Fruit fly (Drosophila melanogaster) whole organism, embryonic: ENCODE results near the gene Jhbp16.
A peak's percentile ranks its signal among the peaks of the same experiment; 100 is the strongest.

Experiments
- ATbp ChIP-seq: fragments of 200-800 bp; sonication (Bioruptor generic); optimal IDR thresholded peaks from 2 replicates; lab custom pipeline; 2017; ENCODE audit warnings: missing biosample characterization, mild to moderate bottlenecking, missing genetic modification characterization, missing genetic modification reagents
- BEAF-32 ChIP-seq: fragments of 200-800 bp; sonication (Bioruptor generic); optimal IDR thresholded peaks from 3 replicates; lab custom pipeline; 2017; ENCODE audit warnings: missing biosample characterization, missing genetic modification characterization, mild to moderate bottlenecking, moderate library complexity, missing genetic modification reagents
- CG10462 ChIP-seq: fragments of 200-800 bp; sonication (Bioruptor generic); optimal IDR thresholded peaks from 2 replicates; lab custom pipeline; 2016; ENCODE audit warnings: missing biosample characterization, missing genetic modification characterization
- CG10565 ChIP-seq: fragments of 200-800 bp; sonication (Bioruptor generic); optimal IDR thresholded peaks from 3 replicates; lab custom pipeline; 2016; ENCODE audit warnings: missing biosample characterization, mild to moderate bottlenecking, missing genetic modification characterization
- CG10959 ChIP-seq: fragments of 200-800 bp; sonication (Bioruptor generic); IDR thresholded peaks from 2 replicates; pipeline ENCODE4 v1.3.6; 2022; ENCODE audit warnings: missing biosample characterization, missing genetic modification characterization
- CG10979 ChIP-seq: fragments of 200-800 bp; sonication (Bioruptor generic); optimal IDR thresholded peaks from 2 replicates; lab custom pipeline; 2018; ENCODE audit warnings: missing biosample characterization, mild to moderate bottlenecking, missing genetic modification characterization, moderate library complexity
- CG12744 ChIP-seq: fragments of 200-800 bp; sonication (Bioruptor generic); optimal IDR thresholded peaks from 2 replicates; lab custom pipeline; 2016; ENCODE audit warnings: missing biosample characterization, missing genetic modification characterization
- CG14965 ChIP-seq: fragments of 200-800 bp; sonication (Bioruptor generic); optimal IDR thresholded peaks from 2 replicates; lab custom pipeline; 2016; ENCODE audit warnings: missing biosample characterization, missing genetic modification characterization, borderline replicate concordance
- CG15696 ChIP-seq: fragments of 200-800 bp; sonication (Bioruptor generic); optimal IDR thresholded peaks from 2 replicates; lab custom pipeline; 2019; ENCODE audit warnings: missing biosample characterization, mild to moderate bottlenecking, missing genetic modification characterization, moderate library complexity
- CG17829 ChIP-seq: fragments of 200-800 bp; optimal IDR thresholded peaks from 2 replicates; lab custom pipeline; 2019; ENCODE audit warnings: missing biosample characterization, mild to moderate bottlenecking, missing genetic modification characterization, moderate library complexity
- CG1792 ChIP-seq: fragments of 200-800 bp; sonication (Bioruptor generic); optimal IDR thresholded peaks from 2 replicates; lab custom pipeline; 2016; ENCODE audit warnings: missing biosample characterization, missing genetic modification characterization
- CG2129 ChIP-seq: fragments of 200-800 bp; sonication (Bioruptor generic); IDR thresholded peaks from 2 replicates; pipeline ENCODE4 v1.3.6; 2022; ENCODE audit warnings: missing biosample characterization, missing genetic modification characterization; ENCODE audit not compliant: partially characterized antibody
- CG31365 ChIP-seq: fragments of 200-800 bp; sonication (Bioruptor generic); optimal IDR thresholded peaks from 2 replicates; lab custom pipeline; 2018; ENCODE audit warnings: missing biosample characterization, mild to moderate bottlenecking, missing genetic modification characterization
- CG3995 ChIP-seq: fragments of 200-800 bp; sonication (Bioruptor generic); optimal IDR thresholded peaks from 3 replicates; lab custom pipeline; 2016; ENCODE audit warnings: missing biosample characterization, missing genetic modification characterization
- CG6254 ChIP-seq: fragments of 200-800 bp; sonication (Bioruptor generic); optimal IDR thresholded peaks from 3 replicates; lab custom pipeline; 2017; ENCODE audit warnings: mild to moderate bottlenecking, missing biosample characterization, missing genetic modification reagents, missing genetic modification characterization
- CG6272 ChIP-seq: fragments of 200-800 bp; sonication (Bioruptor generic); IDR thresholded peaks from 2 replicates; pipeline ENCODE4 v1.3.6; 2022; ENCODE audit warnings: missing biosample characterization, missing genetic modification characterization
- CG8089 ChIP-seq: fragments of 200-800 bp; sonication (Bioruptor generic); optimal IDR thresholded peaks from 3 replicates; lab custom pipeline; 2016; ENCODE audit warnings: missing biosample characterization, missing genetic modification characterization
- CG8281 ChIP-seq: fragments of 200-800 bp; sonication (Bioruptor generic); optimal IDR thresholded peaks from 2 replicates; lab custom pipeline; 2018; ENCODE audit warnings: missing biosample characterization, mild to moderate bottlenecking, missing genetic modification characterization, moderate library complexity
- CG8478 ChIP-seq: fragments of >200 bp; optimal IDR thresholded peaks from 2 replicates; lab custom pipeline; 2018
- CG8944 ChIP-seq: fragments of 200-800 bp; sonication (Bioruptor generic); optimal IDR thresholded peaks from 3 replicates; lab custom pipeline; 2016; ENCODE audit warnings: missing biosample characterization, missing genetic modification characterization
- CG9437 ChIP-seq: fragments of 200-800 bp; sonication (Bioruptor generic); optimal IDR thresholded peaks from 2 replicates; lab custom pipeline; 2018; ENCODE audit warnings: missing biosample characterization, mild to moderate bottlenecking, missing genetic modification characterization
- CG9609 ChIP-seq: fragments of 200-800 bp; sonication (Bioruptor generic); optimal IDR thresholded peaks from 3 replicates; lab custom pipeline; 2016; ENCODE audit warnings: missing biosample characterization, missing genetic modification characterization
- Doc3 ChIP-seq: fragments of 200-800 bp; sonication (Bioruptor generic); IDR thresholded peaks from 3 replicates; pipeline ENCODE4 v1.3.6; 2022; ENCODE audit warnings: missing biosample characterization, missing genetic modification characterization; ENCODE audit not compliant: partially characterized antibody
- Dref ChIP-seq: fragments of 200-800 bp; sonication (Bioruptor generic); IDR thresholded peaks from 2 replicates; pipeline ENCODE4 v1.3.6; 2022; ENCODE audit warnings: missing biosample characterization, missing genetic modification characterization
- ERR ChIP-seq: fragments of 200-800 bp; sonication (Bioruptor generic); optimal IDR thresholded peaks from 2 replicates; lab custom pipeline; 2016; ENCODE audit warnings: missing biosample characterization, missing genetic modification characterization
- Lpt ChIP-seq: fragments of >200 bp; optimal IDR thresholded peaks from 2 replicates; lab custom pipeline; 2018; ENCODE audit warnings: missing biosample characterization, missing genetic modification characterization
- Oaz ChIP-seq: fragments of 200-800 bp; sonication (Bioruptor generic); IDR thresholded peaks from 2 replicates; pipeline ENCODE4 v1.3.6; 2022; ENCODE audit warnings: missing biosample characterization, missing genetic modification characterization
- Sry-β ChIP-seq: fragments of 200-800 bp; sonication (Bioruptor generic); optimal IDR thresholded peaks from 2 replicates; lab custom pipeline; 2018; ENCODE audit warnings: missing biosample characterization, mild to moderate bottlenecking, missing genetic modification characterization, moderate library complexity
- Vsx1 ChIP-seq: fragments of 200-800 bp; sonication (Bioruptor generic); optimal IDR thresholded peaks from 2 replicates; lab custom pipeline; 2017; ENCODE audit warnings: missing biosample characterization, mild to moderate bottlenecking, missing genetic modification characterization, missing genetic modification reagents
- abd-A ChIP-seq: fragments of 200-800 bp; sonication (Bioruptor generic); optimal IDR thresholded peaks from 3 replicates; lab custom pipeline; 2019; ENCODE audit warnings: missing biosample characterization, mild to moderate bottlenecking, missing genetic modification characterization, moderate library complexity
- ara ChIP-seq: fragments of 200-800 bp; sonication (Bioruptor generic); IDR thresholded peaks from 2 replicates; pipeline ENCODE4 v1.3.6; 2022; ENCODE audit warnings: missing biosample characterization, missing genetic modification characterization
- bcd ChIP-seq: fragments of 200-800 bp; sonication (Bioruptor generic); optimal IDR thresholded peaks from 2 replicates; lab custom pipeline; 2017; ENCODE audit warnings: missing biosample characterization, mild to moderate bottlenecking, missing genetic modification characterization
- cg ChIP-seq: fragments of 200-800 bp; sonication (Bioruptor generic); optimal IDR thresholded peaks from 3 replicates; lab custom pipeline; 2019; ENCODE audit warnings: missing biosample characterization, mild to moderate bottlenecking, missing genetic modification characterization, moderate library complexity
- fd3F ChIP-seq: fragments of 200-800 bp; sonication (Bioruptor generic); optimal IDR thresholded peaks from 2 replicates; lab custom pipeline; 2018; ENCODE audit warnings: missing biosample characterization, mild to moderate bottlenecking, missing genetic modification characterization, moderate library complexity
- fu2 ChIP-seq: fragments of 200-800 bp; sonication (Bioruptor generic); optimal IDR thresholded peaks from 2 replicates; lab custom pipeline; 2016; ENCODE audit warnings: missing biosample characterization, missing genetic modification characterization
- gcm ChIP-seq: fragments of 200-800 bp; sonication (Bioruptor generic); optimal IDR thresholded peaks from 2 replicates; lab custom pipeline; 2019; ENCODE audit warnings: missing biosample characterization, mild to moderate bottlenecking, missing genetic modification characterization, moderate library complexity
- hbn ChIP-seq: fragments of 200-800 bp; sonication (Bioruptor generic); IDR thresholded peaks from 2 replicates; pipeline ENCODE4 v1.3.6; 2022; ENCODE audit warnings: missing biosample characterization, missing genetic modification characterization; ENCODE audit not compliant: partially characterized antibody
- insv ChIP-seq, 2 experiments: fragments of 200-800 bp; sonication (Bioruptor generic); optimal IDR thresholded peaks; 3 replicates each; lab custom pipeline; 2016 to 2018; ENCODE audit warnings: missing biosample characterization in 2 of 2, missing genetic modification characterization in 2 of 2
- kay ChIP-seq: fragments of 200-800 bp; sonication (Bioruptor generic); optimal IDR thresholded peaks from 2 replicates; lab custom pipeline; 2016; ENCODE audit warnings: missing biosample characterization, missing genetic modification characterization
- lilli ChIP-seq: fragments of 200-800 bp; sonication (Bioruptor generic); optimal IDR thresholded peaks from 3 replicates; lab custom pipeline; 2016; ENCODE audit warnings: missing biosample characterization, missing genetic modification characterization
- nerfin-2 ChIP-seq: fragments of 200-800 bp; sonication (Bioruptor generic); IDR thresholded peaks from 2 replicates; pipeline ENCODE4 v1.3.6; 2022; ENCODE audit warnings: missing biosample characterization, missing genetic modification characterization; ENCODE audit not compliant: partially characterized antibody
- pho ChIP-seq: fragments of 200-800 bp; sonication (Bioruptor generic); optimal IDR thresholded peaks from 2 replicates; lab custom pipeline; 2016; ENCODE audit warnings: missing biosample characterization, missing genetic modification characterization
- pzg ChIP-seq: fragments of 200-800 bp; sonication (Bioruptor generic); optimal IDR thresholded peaks from 3 replicates; lab custom pipeline; 2018; ENCODE audit warnings: missing biosample characterization, mild to moderate bottlenecking, missing genetic modification characterization, moderate library complexity
- sisA ChIP-seq: fragments of 200-800 bp; sonication (Bioruptor generic); IDR thresholded peaks from 2 replicates; pipeline ENCODE4 v1.3.6; 2022; ENCODE audit warnings: missing biosample characterization, missing genetic modification characterization
- slp2 ChIP-seq: fragments of 200-800 bp; sonication (Bioruptor generic); optimal IDR thresholded peaks from 2 replicates; lab custom pipeline; 2016; ENCODE audit warnings: missing biosample characterization, missing genetic modification characterization
- tin ChIP-seq: fragments of 200-800 bp; sonication (Bioruptor generic); optimal IDR thresholded peaks from 3 replicates; lab custom pipeline; 2016; ENCODE audit warnings: missing biosample characterization, missing genetic modification characterization
- tio ChIP-seq: fragments of 200-800 bp; sonication (Bioruptor generic); optimal IDR thresholded peaks from 2 replicates; lab custom pipeline; 2017; ENCODE audit warnings: missing biosample characterization, missing genetic modification characterization, inconsistent platforms
- tll ChIP-seq, 2 experiments: fragments of 200-800 bp in 1 of 2; fragments of >200 bp in 1 of 2; sonication (Bioruptor generic) in 1 of 2; optimal IDR thresholded peaks; 2 replicates each; lab custom pipeline; 2017 to 2019; ENCODE audit warnings: missing biosample characterization in 2 of 2, missing genetic modification characterization in 2 of 2, mild to moderate bottlenecking in 1 of 2, moderate library complexity in 1 of 2
- toy ChIP-seq: fragments of 200-800 bp; sonication (Bioruptor generic); IDR thresholded peaks from 2 replicates; pipeline ENCODE4 v1.3.6; 2022; ENCODE audit warnings: missing biosample characterization, missing genetic modification characterization
- zen2 ChIP-seq: fragments of 200-800 bp; sonication (Bioruptor generic); IDR thresholded peaks from 3 replicates; pipeline ENCODE4 v1.3.6; 2022; ENCODE audit warnings: missing biosample characterization, missing genetic modification characterization; ENCODE audit not compliant: partially characterized antibody

Gene Jhbp16

DNA sequence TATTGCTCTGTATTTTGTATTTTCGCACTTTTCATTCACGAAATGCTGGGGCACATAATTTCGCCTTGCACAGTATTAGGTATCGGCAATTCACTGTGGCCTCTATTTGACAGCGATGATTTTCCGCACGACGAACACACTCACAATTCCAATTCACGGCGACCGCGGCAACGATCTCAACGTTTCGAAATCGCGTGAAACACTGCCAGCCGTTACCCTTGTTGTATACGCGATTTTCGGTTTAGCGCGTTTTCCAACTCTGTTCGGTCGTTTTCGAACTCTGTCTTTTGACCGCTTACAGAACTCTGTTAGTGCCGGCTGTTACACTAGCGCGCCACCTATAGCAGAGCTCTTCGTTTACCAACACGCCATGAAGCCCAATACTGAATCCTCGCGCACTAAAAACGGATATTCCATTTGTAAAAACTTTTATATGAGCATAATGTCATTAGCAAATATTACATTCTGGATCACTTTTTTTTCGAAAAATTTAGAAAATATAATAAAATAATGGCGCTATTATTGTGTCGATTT, 45.0 kb upstream of the Jhbp16 start, which contains the start of gene InR (continued):
- TF ChIP-seq CG15696 (peak; percentile 70), pho (GFP tag; lab: Kevin White, UChicago) (peak; percentile 69), CG10462 (GFP tag; lab: Kevin White, UChicago) (no peak), cg (GFP tag; lab: Kevin White, UChicago) (peak; percentile 81), CG10565 (no peak), pzg (peak; percentile 83), slp2 (GFP tag; lab: Kevin White, UChicago) (peak; percentile 51), CG14965 (GFP tag; lab: Kevin White, UChicago) (peak; percentile 34), CG3995 (peak; percentile 62), ERR (GFP tag; lab: Kevin White, UChicago) (peak; percentile 47), CG8281 (tag; lab: Kevin White, UChicago) (no peak), BEAF-32 (GFP tag; lab: Kevin White, UChicago) (peak; percentile 45), CG8089 (GFP tag; lab: Kevin White, UChicago) (peak; percentile 57), insv (GFP tag; optimal IDR thresholded peaks at IDR 0.05; lab: Kevin White, UChicago) (peak in 1 of 2 experiments; percentile 73), fu2 (GFP tag; lab: Kevin White, UChicago) (peak; percentile 65), CG6272 (GFP tag; lab: Robert Waterston, UW) (0 out of 2 replicates have a peak, but pooled peaks have one; percentile 26), sisA (GFP tag; lab: Robert Waterston, UW) (no peak), fd3F (GFP tag; lab: Kevin White, UChicago) (peak; percentile 35), CG17829 (tag; lab: Kevin White, UChicago) (peak; percentile 40), zen2 (GFP tag; lab: Robert Waterston, UW) (no peak), CG31365 (tag; lab: Kevin White, UChicago) (no peak), CG6254 (GFP tag; lab: Kevin White, UChicago) (no peak), CG2129 (GFP tag; lab: Robert Waterston, UW) (no peak), gcm (peak; percentile 65), CG9437 (GFP tag; lab: Kevin White, UChicago) (peak; percentile 40), Lpt (no peak), ATbp (GFP tag; lab: Kevin White, UChicago) (peak; percentile 64), CG9609 (GFP tag; lab: Kevin White, UChicago) (peak; percentile 58), Doc3 (GFP tag; lab: Robert Waterston, UW) (no peak), Sry-β (GFP tag; lab: Kevin White, UChicago) (no peak), tin (GFP tag; lab: Kevin White, UChicago) (peak; percentile 83), Dref (GFP tag; lab: Robert Waterston, UW) (no peak), Oaz (GFP tag; lab: Robert Waterston, UW) (no peak), hbn (GFP tag; lab: Robert Waterston, UW) (no peak), Vsx1 (GFP tag; lab: Kevin White, UChicago) (no peak), tio (GFP tag; lab: Kevin White, UChicago) (no peak), abd-A (tag; lab: Kevin White, UChicago) (peak; percentile 54), CG1792 (GFP tag; lab: Kevin White, UChicago) (peak; percentile 66), CG10979 (peak; percentile 47), nerfin-2 (no peak), CG12744 (GFP tag; lab: Kevin White, UChicago) (peak; percentile 70), lilli (peak; percentile 87), CG8478 (lab: Kevin White, UChicago) (no peak), CG8944 (GFP tag; lab: Kevin White, UChicago) (peak; percentile 79), bcd (GFP tag; lab: Kevin White, UChicago) (peak; percentile 58), ara (no peak), toy (GFP tag; lab: Robert Waterston, UW) (no peak), CG10959 (GFP tag; lab: Robert Waterston, UW) (no peak), kay (peak; percentile 55), tll (GFP tag; optimal IDR thresholded peaks at IDR 0.05; lab: Kevin White, UChicago) (no peak)
